Worm (Caenorhabditis elegans): ENCODE measurements around the gene F54A3.6.

- TF ChIP-seq snpc-4 (GFP tag; optimal IDR thresholded peaks at IDR 0.05) (no peak), snpc-4 (tag; optimal IDR thresholded peaks at IDR 0.05) (peak in 1 of 4 experiments; percentile 53), let-526 (GFP tag; IDR thresholded peaks at IDR 0.05) (no peak), Y53G8AR.9 (GFP tag; conservative IDR thresholded peaks at IDR 0.05) (no peak), ztf-6 (GFP tag; IDR thresholded peaks at IDR 0.05) (no peak), egl-18 (GFP tag; IDR thresholded peaks at IDR 0.05) (no peak), madf-10 (tag; optimal IDR thresholded peaks at IDR 0.05) (no peak), madf-6 (GFP tag; IDR thresholded peaks at IDR 0.05) (no peak), F23B12.7 (tag; optimal IDR thresholded peaks at IDR 0.05; ENCODE audit: insufficient read depth) (no peak), ztf-28 (GFP tag; IDR thresholded peaks at IDR 0.05) (no peak), nfyb-1 (GFP tag; IDR thresholded peaks at IDR 0.05) (no peak), tlf-1 (GFP tag; optimal IDR thresholded peaks at IDR 0.05) (no peak), ceh-79 (tag; optimal IDR thresholded peaks at IDR 0.05) (no peak), nhr-27 (tag; optimal IDR thresholded peaks at IDR 0.05) (no peak)
Observed at ce11 chrII:2216940-2217664, 15.2 kb downstream of the F54A3.6 start.

Measured in whole organism, young adult.